Fruit fly (Drosophila melanogaster) whole organism, embryonic: ENCODE measurements around the gene Gr61a.

Source experiments
- BEAF-32 ChIP-seq: fragments of 200-800 bp; sonication (Bioruptor generic); optimal IDR thresholded peaks from 3 replicates; lab custom pipeline; 2017; ENCODE audit warnings: missing biosample characterization, missing genetic modification characterization, mild to moderate bottlenecking, moderate library complexity, missing genetic modification reagents
- Bteb2 ChIP-seq: fragments of 200-800 bp; sonication (Bioruptor generic); optimal IDR thresholded peaks from 2 replicates; lab custom pipeline; 2016; ENCODE audit warnings: missing biosample characterization, missing genetic modification characterization
- CG10209 ChIP-seq: fragments of 200-800 bp; sonication (Bioruptor generic); optimal IDR thresholded peaks from 3 replicates; lab custom pipeline; 2017; ENCODE audit warnings: missing biosample characterization, mild to moderate bottlenecking, missing genetic modification characterization, missing genetic modification reagents
- CG10543 ChIP-seq: fragments of 200-800 bp; sonication (Bioruptor generic); optimal IDR thresholded peaks from 3 replicates; lab custom pipeline; 2017; ENCODE audit warnings: missing biosample characterization, mild to moderate bottlenecking, missing genetic modification characterization, moderate library complexity
- CG12236 ChIP-seq: fragments of 200-800 bp; sonication (Bioruptor generic); optimal IDR thresholded peaks from 2 replicates; lab custom pipeline; 2016; ENCODE audit warnings: missing biosample characterization, missing genetic modification characterization
- CG14014 ChIP-seq: fragments of 200-800 bp; sonication (Bioruptor generic); IDR thresholded peaks from 2 replicates; pipeline ENCODE4 v1.3.6; 2022; ENCODE audit warnings: missing biosample characterization, missing genetic modification characterization
- CG14667 ChIP-seq: fragments of 200-800 bp; sonication (Bioruptor generic); IDR thresholded peaks from 2 replicates; pipeline ENCODE4 v1.3.6; 2022; ENCODE audit warnings: missing biosample characterization, missing genetic modification characterization
- CG17186 ChIP-seq: fragments of 200-800 bp; sonication (Bioruptor generic); optimal IDR thresholded peaks from 3 replicates; lab custom pipeline; 2017; ENCODE audit warnings: missing biosample characterization, missing genetic modification reagents, missing genetic modification characterization
- CG17385 ChIP-seq: fragments of 200-800 bp; sonication (Bioruptor generic); optimal IDR thresholded peaks from 3 replicates; lab custom pipeline; 2018; ENCODE audit warnings: missing biosample characterization, mild to moderate bottlenecking, missing genetic modification characterization
- CG17568 ChIP-seq: fragments of 200-800 bp; sonication (Bioruptor generic); optimal IDR thresholded peaks from 2 replicates; lab custom pipeline; 2018; ENCODE audit warnings: missing biosample characterization, mild to moderate bottlenecking, missing genetic modification characterization, moderate library complexity
- CG30020 ChIP-seq: fragments of 200-800 bp; optimal IDR thresholded peaks from 2 replicates; lab custom pipeline; 2019; ENCODE audit warnings: missing biosample characterization, mild to moderate bottlenecking, missing genetic modification characterization, moderate library complexity
- CG33213 ChIP-seq: fragments of 200-800 bp; sonication (Bioruptor generic); optimal IDR thresholded peaks from 3 replicates; lab custom pipeline; 2016; ENCODE audit warnings: missing biosample characterization, missing genetic modification characterization
- CG4854 ChIP-seq: fragments of 200-800 bp; sonication (Bioruptor generic); optimal IDR thresholded peaks from 2 replicates; lab custom pipeline; 2016; ENCODE audit warnings: missing biosample characterization, missing genetic modification characterization, inconsistent platforms
- CG6254 ChIP-seq: fragments of 200-800 bp; sonication (Bioruptor generic); optimal IDR thresholded peaks from 3 replicates; lab custom pipeline; 2017; ENCODE audit warnings: mild to moderate bottlenecking, missing biosample characterization, missing genetic modification reagents, missing genetic modification characterization
- CG7271 ChIP-seq: fragments of 200-800 bp; sonication (Bioruptor generic); optimal IDR thresholded peaks from 2 replicates; lab custom pipeline; 2018; ENCODE audit warnings: missing biosample characterization, mild to moderate bottlenecking, missing genetic modification characterization, moderate library complexity
- CG9215 ChIP-seq: fragments of 200-800 bp; sonication (Bioruptor generic); IDR thresholded peaks from 2 replicates; pipeline ENCODE4 v1.3.6; 2022; ENCODE audit warnings: missing biosample characterization, missing genetic modification characterization
- Camta ChIP-seq: fragments of 200-800 bp; sonication (Bioruptor generic); optimal IDR thresholded peaks from 2 replicates; lab custom pipeline; 2016; ENCODE audit warnings: missing biosample characterization, missing genetic modification characterization
- CrebB ChIP-seq: fragments of 200-800 bp; sonication (Bioruptor generic); optimal IDR thresholded peaks from 3 replicates; lab custom pipeline; 2018; ENCODE audit warnings: missing biosample characterization, mild to moderate bottlenecking, missing genetic modification characterization
- D ChIP-seq, 2 experiments: fragments of 200-800 bp in 1 of 2; fragments of >200 bp in 1 of 2; sonication (Bioruptor generic) in 1 of 2; optimal IDR thresholded peaks; 2 replicates in 1 of 2; 3 replicates in 1 of 2; lab custom pipeline; 2017; ENCODE audit warnings: mild to moderate bottlenecking in 1 of 2, missing biosample characterization in 1 of 2, missing genetic modification characterization in 1 of 2, missing genetic modification reagents in 1 of 2
- Dll ChIP-seq: fragments of 200-800 bp; sonication (Bioruptor generic); IDR thresholded peaks from 4 replicates; pipeline ENCODE4 v1.3.6; 2022; ENCODE audit warnings: missing biosample characterization, missing genetic modification characterization; ENCODE audit not compliant: partially characterized antibody
- E2f1 ChIP-seq: fragments of 200-800 bp; sonication (Bioruptor generic); IDR thresholded peaks from 2 replicates; pipeline ENCODE4 v1.3.6; 2022; ENCODE audit warnings: missing biosample characterization, missing genetic modification characterization
- Ets97D ChIP-seq: fragments of 200-800 bp; sonication (Bioruptor generic); optimal IDR thresholded peaks from 3 replicates; lab custom pipeline; 2016; ENCODE audit warnings: missing biosample characterization, missing genetic modification characterization
- H15 ChIP-seq: fragments of 200-800 bp; sonication (Bioruptor generic); IDR thresholded peaks from 3 replicates; pipeline ENCODE4 v1.3.6; 2022; ENCODE audit warnings: missing biosample characterization, missing genetic modification characterization
- Med ChIP-seq: fragments of 200-800 bp; sonication (Bioruptor generic); peaks from one replicate; lab custom pipeline; 2016; ENCODE audit warnings: missing biosample characterization, missing genetic modification characterization, mild to moderate bottlenecking, inconsistent platforms, moderate library complexity
- Ptx1 ChIP-seq: fragments of 200-800 bp; sonication (Bioruptor generic); IDR thresholded peaks from 2 replicates; pipeline ENCODE4 v1.3.6; 2022; ENCODE audit warnings: missing biosample characterization, missing genetic modification characterization
- Sin3A ChIP-seq: fragments of >200 bp; optimal IDR thresholded peaks from 2 replicates; lab custom pipeline; 2018
- Taf1 ChIP-seq: fragments of 200-800 bp; sonication (Bioruptor generic); IDR thresholded peaks from 2 replicates; pipeline ENCODE4 v1.3.6; 2022; ENCODE audit warnings: missing biosample characterization, missing genetic modification characterization
- YL-1 ChIP-seq: fragments of 200-800 bp; sonication (Bioruptor generic); optimal IDR thresholded peaks from 3 replicates; lab custom pipeline; 2017; ENCODE audit warnings: missing biosample characterization, mild to moderate bottlenecking, missing genetic modification characterization
- abd-A ChIP-seq: fragments of 200-800 bp; sonication (Bioruptor generic); optimal IDR thresholded peaks from 3 replicates; lab custom pipeline; 2019; ENCODE audit warnings: missing biosample characterization, mild to moderate bottlenecking, missing genetic modification characterization, moderate library complexity
- ash1 ChIP-seq: fragments of 200-800 bp; sonication (Bioruptor generic); optimal IDR thresholded peaks from 2 replicates; lab custom pipeline; 2018; ENCODE audit warnings: missing biosample characterization, mild to moderate bottlenecking, missing genetic modification characterization
- crc ChIP-seq: fragments of 200-800 bp; sonication (Bioruptor generic); optimal IDR thresholded peaks from 2 replicates; lab custom pipeline; 2016; ENCODE audit warnings: missing biosample characterization, missing genetic modification characterization
- crp ChIP-seq, 2 experiments: fragments of 200-800 bp; sonication (Bioruptor generic); optimal IDR thresholded peaks; 2 replicates in 1 of 2; 3 replicates in 1 of 2; lab custom pipeline; 2017; ENCODE audit warnings: missing biosample characterization in 2 of 2, missing genetic modification characterization in 2 of 2, mild to moderate bottlenecking in 1 of 2, moderate library complexity in 1 of 2
- dan ChIP-seq: fragments of 200-800 bp; sonication (Bioruptor generic); IDR thresholded peaks from 2 replicates; pipeline ENCODE4 v1.3.6; 2022; ENCODE audit warnings: missing biosample characterization, missing genetic modification characterization
- dysf ChIP-seq: fragments of 200-800 bp; sonication (Bioruptor generic); IDR thresholded peaks from 3 replicates; pipeline ENCODE4 v1.3.6; 2022; ENCODE audit warnings: missing biosample characterization, missing genetic modification characterization
- eve ChIP-seq, 2 experiments: fragments of >200 bp; optimal IDR thresholded peaks; 2 replicates each; lab custom pipeline; 2017; ENCODE audit warnings: missing biosample characterization in 2 of 2, missing genetic modification characterization in 2 of 2
- eyg ChIP-seq: fragments of 200-800 bp; sonication (Bioruptor generic); optimal IDR thresholded peaks from 3 replicates; lab custom pipeline; 2016; ENCODE audit warnings: missing biosample characterization, missing genetic modification characterization
- fd64A ChIP-seq: fragments of 200-800 bp; sonication (Bioruptor generic); optimal IDR thresholded peaks from 3 replicates; lab custom pipeline; 2018; ENCODE audit warnings: missing biosample characterization, mild to moderate bottlenecking, missing genetic modification characterization
- grn ChIP-seq: fragments of 200-800 bp; sonication (Bioruptor generic); optimal IDR thresholded peaks from 3 replicates; lab custom pipeline; 2017; ENCODE audit warnings: missing biosample characterization, missing genetic modification characterization
- gro ChIP-seq: fragments of 200-800 bp; sonication (Bioruptor generic); optimal IDR thresholded peaks from 2 replicates; lab custom pipeline; 2016; ENCODE audit warnings: missing biosample characterization, missing genetic modification characterization
- jigr1 ChIP-seq: fragments of 200-800 bp; sonication (Bioruptor generic); IDR thresholded peaks from 3 replicates; pipeline ENCODE4 v1.3.6; 2022; ENCODE audit warnings: missing biosample characterization, missing genetic modification characterization
- kni ChIP-seq: fragments of 200-800 bp; sonication (Bioruptor generic); optimal IDR thresholded peaks from 3 replicates; lab custom pipeline; 2017; ENCODE audit warnings: mild to moderate bottlenecking, missing biosample characterization, missing genetic modification reagents, missing genetic modification characterization
- maf-S ChIP-seq: fragments of 200-800 bp; sonication (Bioruptor generic); optimal IDR thresholded peaks from 2 replicates; lab custom pipeline; 2016; ENCODE audit warnings: missing biosample characterization, missing genetic modification characterization
- odd ChIP-seq: fragments of 200-800 bp; sonication (Bioruptor generic); optimal IDR thresholded peaks from 2 replicates; lab custom pipeline; 2017; ENCODE audit warnings: missing biosample characterization, mild to moderate bottlenecking, missing genetic modification characterization
- pho ChIP-seq: fragments of 200-800 bp; sonication (Bioruptor generic); optimal IDR thresholded peaks from 2 replicates; lab custom pipeline; 2016; ENCODE audit warnings: missing biosample characterization, missing genetic modification characterization
- pros ChIP-seq: fragments of 200-800 bp; sonication (Bioruptor generic); optimal IDR thresholded peaks from 3 replicates; lab custom pipeline; 2019; ENCODE audit warnings: missing biosample characterization, mild to moderate bottlenecking, missing genetic modification characterization, moderate library complexity
- slbo ChIP-seq: fragments of 200-800 bp; sonication (Bioruptor generic); IDR thresholded peaks from 2 replicates; pipeline ENCODE4 v1.3.6; 2022; ENCODE audit warnings: missing biosample characterization, missing genetic modification characterization
- stwl ChIP-seq: fragments of 200-800 bp; sonication (Bioruptor generic); optimal IDR thresholded peaks from 3 replicates; lab custom pipeline; 2018; ENCODE audit warnings: missing biosample characterization, mild to moderate bottlenecking, missing genetic modification characterization, moderate library complexity
- vnd ChIP-seq: fragments of 200-800 bp; sonication (Bioruptor generic); IDR thresholded peaks from 3 replicates; pipeline ENCODE4 v1.3.6; 2022; ENCODE audit warnings: missing biosample characterization, missing genetic modification characterization; ENCODE audit not compliant: partially characterized antibody
- zf30C ChIP-seq: fragments of 200-800 bp; sonication (Bioruptor generic); optimal IDR thresholded peaks from 3 replicates; lab custom pipeline; 2018; ENCODE audit warnings: missing biosample characterization, mild to moderate bottlenecking, missing genetic modification characterization
- zfh1 ChIP-seq: fragments of 200-800 bp; sonication (Bioruptor generic); IDR thresholded peaks from 3 replicates; pipeline ENCODE4 v1.3.6; 2022; ENCODE audit warnings: missing biosample characterization, missing genetic modification characterization

Gr61a gene

DNA sequence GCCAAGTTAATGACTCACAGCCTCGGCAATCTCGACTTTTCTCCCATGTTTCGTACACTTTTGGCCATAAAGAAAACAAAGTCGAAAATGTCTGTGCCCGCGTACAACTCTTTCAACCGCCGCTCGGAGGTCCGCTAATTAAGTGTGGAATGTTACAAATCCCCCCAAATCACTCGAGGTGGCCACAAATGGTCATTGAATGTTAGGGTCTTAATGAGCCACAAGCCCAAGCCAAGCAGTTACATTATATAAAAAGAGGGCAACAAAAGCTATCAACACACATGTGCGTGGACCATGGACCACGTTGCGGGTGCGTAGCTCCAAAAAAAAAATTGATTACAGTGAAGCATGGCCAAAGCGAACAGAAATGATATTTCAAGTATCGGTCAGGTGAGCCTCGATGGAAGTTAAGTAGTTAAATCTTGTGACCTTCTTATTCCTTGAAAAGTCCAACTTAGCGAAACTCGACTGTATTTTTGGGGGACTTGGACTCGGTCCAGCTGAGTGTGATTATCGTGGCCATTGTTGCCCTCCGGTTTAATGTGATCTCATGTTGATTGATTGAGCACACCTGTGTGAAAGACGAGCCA, 21.9 kb upstream of the Gr61a start (continued):
- no peak for TF ChIP-seq CG7271 (tag; lab: Kevin White, UChicago)
- TF ChIP-seq CG10209 (GFP tag; lab: Kevin White, UChicago): peak; percentile 79
- no peak for TF ChIP-seq D (optimal IDR thresholded peaks at IDR 0.05; lab: Kevin White, UChicago)
- peak; percentile 62 for TF ChIP-seq D (GFP tag; optimal IDR thresholded peaks at IDR 0.05; lab: Kevin White, UChicago)
- TF ChIP-seq eyg (GFP tag; lab: Kevin White, UChicago): peak; percentile 84
- peak; percentile 42 for TF ChIP-seq ash1 (GFP tag; lab: Kevin White, UChicago)
- TF ChIP-seq zfh1 (GFP tag; lab: Robert Waterston, UW): peak; percentile 94
- peak; percentile 84 for TF ChIP-seq Camta (GFP tag; lab: Kevin White, UChicago)
- TF ChIP-seq H15 (GFP tag; lab: Robert Waterston, UW): peak; percentile 93
- peak; percentile 72 for TF ChIP-seq odd (GFP tag; lab: Kevin White, UChicago)
- TF ChIP-seq gro (GFP tag; lab: Kevin White, UChicago): peak; percentile 93
- TF ChIP-seq grn: peak; percentile 23
- no peak for TF ChIP-seq Dll (GFP tag; lab: Robert Waterston, UW)
- TF ChIP-seq CrebB: peak; percentile 85
- TF ChIP-seq dysf: peak; percentile 95
- TF ChIP-seq BEAF-32 (GFP tag; lab: Kevin White, UChicago): no peak
- no peak for TF ChIP-seq Sin3A (lab: Kevin White, UChicago)
- peak; percentile 83 for TF ChIP-seq CG17385 (GFP tag; lab: Kevin White, UChicago)
- TF ChIP-seq slbo (GFP tag; lab: Robert Waterston, UW): peak; percentile 95
- no peak for TF ChIP-seq stwl
- TF ChIP-seq crp (GFP tag; optimal IDR thresholded peaks at IDR 0.05; lab: Kevin White, UChicago): peak in 1 of 2 experiments; percentile 35
- TF ChIP-seq CG14014: peak; percentile 94
- peak; percentile 71 for TF ChIP-seq kni (GFP tag; lab: Kevin White, UChicago)
- TF ChIP-seq Taf1 (GFP tag; lab: Robert Waterston, UW): peak; percentile 76
- TF ChIP-seq Bteb2 (GFP tag; lab: Kevin White, UChicago): peak; percentile 67
- TF ChIP-seq E2f1 (GFP tag; lab: Robert Waterston, UW): peak; percentile 92
- TF ChIP-seq abd-A (tag; lab: Kevin White, UChicago): peak; percentile 77
- TF ChIP-seq zf30C: no peak
- TF ChIP-seq maf-S (GFP tag; lab: Kevin White, UChicago): peak; percentile 83
- TF ChIP-seq CG6254 (GFP tag; lab: Kevin White, UChicago): peak; percentile 55
- TF ChIP-seq CG14667 (GFP tag; lab: Robert Waterston, UW): peak; percentile 85
- peak; percentile 81 for TF ChIP-seq jigr1
- no peak for TF ChIP-seq eve (GFP tag; optimal IDR thresholded peaks at IDR 0.05; lab: Kevin White, UChicago)
- TF ChIP-seq pho (GFP tag; lab: Kevin White, UChicago): peak; percentile 81
- TF ChIP-seq pros (GFP tag; lab: Kevin White, UChicago): peak; percentile 3
- no peak for TF ChIP-seq YL-1
- peak; percentile 78 for TF ChIP-seq crc (GFP tag; lab: Kevin White, UChicago)
- peak; percentile 75 for TF ChIP-seq CG4854 (GFP tag; lab: Kevin White, UChicago)
- no peak for TF ChIP-seq vnd (GFP tag; lab: Robert Waterston, UW)
- peak; percentile 88 for TF ChIP-seq CG33213
- peak; percentile 80 for TF ChIP-seq CG12236 (GFP tag; lab: Kevin White, UChicago)
- TF ChIP-seq Ets97D: peak; percentile 54
- peak; percentile 19 for TF ChIP-seq CG30020 (tag; lab: Kevin White, UChicago)
- peak; percentile 80 for TF ChIP-seq CG9215
- TF ChIP-seq Ptx1 (GFP tag; lab: Robert Waterston, UW): peak; percentile 96
- TF ChIP-seq CG17568 (GFP tag; lab: Kevin White, UChicago): peak; percentile 77
- peak; percentile 53; the same call in 1 of the 2 replicates for TF ChIP-seq dan (GFP tag; lab: Robert Waterston, UW)
- peak; percentile 82 for TF ChIP-seq CG10543 (GFP tag; lab: Kevin White, UChicago)
- TF ChIP-seq Med: peak; percentile 99
- TF ChIP-seq CG17186: peak; percentile 8
- peak; percentile 75 for TF ChIP-seq fd64A (GFP tag; lab: Kevin White, UChicago)
